Fruit fly (Drosophila melanogaster) whole organism, embryonic: ENCODE data around the gene CG33986.
A peak's percentile ranks its signal among the peaks of the same experiment; 100 is the strongest.

ENCODE experiments used
- Asciz ChIP-seq: fragments of 200-800 bp; sonication (Bioruptor generic); optimal IDR thresholded peaks from 2 replicates; lab custom pipeline; 2017; ENCODE audit warnings: missing biosample characterization, mild to moderate bottlenecking, missing genetic modification characterization, missing genetic modification reagents
- Blimp-1 ChIP-seq: fragments of 200-800 bp; sonication (Bioruptor generic); optimal IDR thresholded peaks from 3 replicates; lab custom pipeline; 2018; ENCODE audit warnings: missing biosample characterization, missing genetic modification characterization, mild to moderate bottlenecking, moderate library complexity, missing genetic modification reagents
- C15 ChIP-seq: fragments of 200-800 bp; sonication (Bioruptor generic); IDR thresholded peaks from 3 replicates; pipeline ENCODE4 v1.3.6; 2022; ENCODE audit warnings: missing biosample characterization, missing genetic modification characterization
- CG10274 ChIP-seq: fragments of 200-800 bp; sonication (Bioruptor generic); optimal IDR thresholded peaks from 3 replicates; lab custom pipeline; 2017; ENCODE audit warnings: missing biosample characterization, mild to moderate bottlenecking, missing genetic modification characterization
- CG10366 ChIP-seq: fragments of 200-800 bp; sonication (Bioruptor generic); IDR thresholded peaks from 2 replicates; pipeline ENCODE4 v1.3.6; 2022; ENCODE audit warnings: missing biosample characterization, missing genetic modification characterization
- CG12155 ChIP-seq: fragments of 200-800 bp; sonication (Bioruptor generic); optimal IDR thresholded peaks from 3 replicates; lab custom pipeline; 2016; ENCODE audit warnings: missing biosample characterization, missing genetic modification characterization
- CG15479 ChIP-seq: fragments of 200-800 bp; sonication (Bioruptor generic); optimal IDR thresholded peaks from 3 replicates; lab custom pipeline; 2019; ENCODE audit warnings: missing biosample characterization, mild to moderate bottlenecking, missing genetic modification characterization, moderate library complexity
- CG15601 ChIP-seq: fragments of 200-800 bp; sonication (Bioruptor generic); optimal IDR thresholded peaks from 3 replicates; lab custom pipeline; 2019; ENCODE audit warnings: missing biosample characterization, mild to moderate bottlenecking, missing genetic modification characterization, moderate library complexity
- CG16813 ChIP-seq: fragments of 200-800 bp; sonication (Bioruptor generic); IDR thresholded peaks from 3 replicates; pipeline ENCODE4 v1.3.6; 2022; ENCODE audit warnings: missing biosample characterization, missing genetic modification characterization; ENCODE audit not compliant: partially characterized antibody
- CG3407 ChIP-seq: fragments of 200-800 bp; sonication (Bioruptor generic); optimal IDR thresholded peaks from 2 replicates; lab custom pipeline; 2018; ENCODE audit warnings: missing biosample characterization, mild to moderate bottlenecking, missing genetic modification characterization
- CG34224 ChIP-seq: fragments of 200-800 bp; sonication (Bioruptor generic); IDR thresholded peaks from 3 replicates; pipeline ENCODE4 v1.3.6; 2022; ENCODE audit warnings: missing biosample characterization, missing genetic modification characterization; ENCODE audit not compliant: partially characterized antibody
- CG4404 ChIP-seq: fragments of 200-800 bp; sonication (Bioruptor generic); IDR thresholded peaks from 2 replicates; pipeline ENCODE4 v1.3.6; 2022; ENCODE audit warnings: missing biosample characterization, missing genetic modification characterization
- CG4854 ChIP-seq: fragments of 200-800 bp; sonication (Bioruptor generic); optimal IDR thresholded peaks from 2 replicates; lab custom pipeline; 2016; ENCODE audit warnings: missing biosample characterization, missing genetic modification characterization, inconsistent platforms
- CG6175 ChIP-seq: fragments of 200-800 bp; sonication (Bioruptor generic); IDR thresholded peaks from 3 replicates; pipeline ENCODE4 v1.3.6; 2022; ENCODE audit warnings: missing biosample characterization, missing genetic modification characterization
- CG6654 ChIP-seq: fragments of 200-800 bp; sonication (Bioruptor generic); optimal IDR thresholded peaks from 2 replicates; lab custom pipeline; 2017; ENCODE audit warnings: missing biosample characterization, mild to moderate bottlenecking, missing genetic modification characterization
- CG7745 ChIP-seq: fragments of 200-800 bp; sonication (Bioruptor generic); optimal IDR thresholded peaks from 2 replicates; lab custom pipeline; 2018; ENCODE audit warnings: missing biosample characterization, mild to moderate bottlenecking, missing genetic modification characterization, moderate library complexity
- CG7786 ChIP-seq: fragments of 200-800 bp; sonication (Bioruptor generic); optimal IDR thresholded peaks from 2 replicates; lab custom pipeline; 2016; ENCODE audit warnings: missing biosample characterization, missing genetic modification characterization
- CTCF ChIP-seq: fragments of 200-800 bp; sonication (Bioruptor generic); optimal IDR thresholded peaks from 2 replicates; lab custom pipeline; 2017; ENCODE audit warnings: missing biosample characterization, mild to moderate bottlenecking, missing genetic modification characterization, moderate library complexity
- H15 ChIP-seq: fragments of 200-800 bp; sonication (Bioruptor generic); IDR thresholded peaks from 3 replicates; pipeline ENCODE4 v1.3.6; 2022; ENCODE audit warnings: missing biosample characterization, missing genetic modification characterization
- Hey ChIP-seq: fragments of 200-800 bp; sonication (Bioruptor generic); optimal IDR thresholded peaks from 3 replicates; lab custom pipeline; 2018; ENCODE audit warnings: missing biosample characterization, mild to moderate bottlenecking, missing genetic modification characterization
- Hr39 ChIP-seq: fragments of >200 bp; optimal IDR thresholded peaks from 2 replicates; lab custom pipeline; 2017
- Kr ChIP-seq: fragments of 200-800 bp; sonication (Bioruptor generic); optimal IDR thresholded peaks from 2 replicates; lab custom pipeline; 2017; ENCODE audit warnings: missing biosample characterization, mild to moderate bottlenecking, missing genetic modification characterization
- Med ChIP-seq: fragments of 200-800 bp; sonication (Bioruptor generic); peaks from one replicate; lab custom pipeline; 2016; ENCODE audit warnings: missing biosample characterization, missing genetic modification characterization, mild to moderate bottlenecking, inconsistent platforms, moderate library complexity
- Ptx1 ChIP-seq: fragments of 200-800 bp; sonication (Bioruptor generic); IDR thresholded peaks from 2 replicates; pipeline ENCODE4 v1.3.6; 2022; ENCODE audit warnings: missing biosample characterization, missing genetic modification characterization
- Side ChIP-seq: fragments of 200-800 bp; sonication (Bioruptor generic); optimal IDR thresholded peaks from 2 replicates; lab custom pipeline; 2016; ENCODE audit warnings: missing biosample characterization, missing genetic modification characterization
- Xrp1 ChIP-seq: fragments of 200-800 bp; sonication (Bioruptor generic); IDR thresholded peaks from 2 replicates; pipeline ENCODE4 v1.3.6; 2022; ENCODE audit warnings: missing biosample characterization, missing genetic modification characterization
- chm ChIP-seq: fragments of 200-800 bp; sonication (Bioruptor generic); IDR thresholded peaks from 2 replicates; pipeline ENCODE4 v1.3.6; 2022; ENCODE audit warnings: missing biosample characterization, missing genetic modification characterization
- cwo ChIP-seq: fragments of 200-800 bp; sonication (Bioruptor generic); optimal IDR thresholded peaks from 3 replicates; lab custom pipeline; 2017; ENCODE audit warnings: missing biosample characterization, missing genetic modification characterization, mild to moderate bottlenecking, moderate library complexity, missing genetic modification reagents
- exex ChIP-seq: fragments of 200-800 bp; sonication (Bioruptor generic); optimal IDR thresholded peaks from 4 replicates; lab custom pipeline; 2018; ENCODE audit warnings: missing biosample characterization, mild to moderate bottlenecking, missing genetic modification characterization, moderate library complexity
- eyg ChIP-seq: fragments of 200-800 bp; sonication (Bioruptor generic); optimal IDR thresholded peaks from 3 replicates; lab custom pipeline; 2016; ENCODE audit warnings: missing biosample characterization, missing genetic modification characterization
- fu2 ChIP-seq: fragments of 200-800 bp; sonication (Bioruptor generic); optimal IDR thresholded peaks from 2 replicates; lab custom pipeline; 2016; ENCODE audit warnings: missing biosample characterization, missing genetic modification characterization
- ham ChIP-seq: fragments of 200-800 bp; sonication (Bioruptor generic); IDR thresholded peaks from 2 replicates; pipeline ENCODE4 v1.3.6; 2022; ENCODE audit warnings: missing biosample characterization, missing genetic modification characterization
- klu ChIP-seq: fragments of 200-800 bp; sonication (Bioruptor generic); IDR thresholded peaks from 2 replicates; pipeline ENCODE4 v1.3.6; 2022; ENCODE audit warnings: missing biosample characterization, missing genetic modification characterization
- knrl ChIP-seq: fragments of 200-800 bp; sonication (Bioruptor generic); IDR thresholded peaks from 3 replicates; pipeline ENCODE4 v1.3.6; 2022; ENCODE audit warnings: missing biosample characterization, missing genetic modification characterization; ENCODE audit not compliant: partially characterized antibody
- mld ChIP-seq: fragments of 200-800 bp; sonication (Bioruptor generic); IDR thresholded peaks from 3 replicates; pipeline ENCODE4 v1.3.6; 2022; ENCODE audit warnings: missing biosample characterization, missing genetic modification characterization; ENCODE audit not compliant: partially characterized antibody
- repo ChIP-seq: fragments of 200-800 bp; sonication (Bioruptor generic); optimal IDR thresholded peaks from 2 replicates; lab custom pipeline; 2016; ENCODE audit warnings: missing biosample characterization, missing genetic modification characterization
- ro ChIP-seq: fragments of 200-800 bp; sonication (Bioruptor generic); IDR thresholded peaks from 2 replicates; pipeline ENCODE4 v1.3.6; 2022; ENCODE audit warnings: missing biosample characterization, missing genetic modification characterization
- run ChIP-seq: fragments of 200-800 bp; sonication (Bioruptor generic); optimal IDR thresholded peaks from 3 replicates; lab custom pipeline; 2018; ENCODE audit warnings: missing biosample characterization, mild to moderate bottlenecking, missing genetic modification characterization
- sens ChIP-seq: fragments of 200-800 bp; sonication (Bioruptor generic); peaks from one replicate; lab custom pipeline; 2016; ENCODE audit warnings: missing biosample characterization, missing genetic modification characterization
- sima ChIP-seq: fragments of 200-800 bp; sonication (Bioruptor generic); optimal IDR thresholded peaks from 2 replicates; lab custom pipeline; 2016; ENCODE audit warnings: missing biosample characterization, missing genetic modification characterization
- stc ChIP-seq: fragments of 200-800 bp; sonication (Bioruptor generic); IDR thresholded peaks from 2 replicates; pipeline ENCODE4 v1.3.6; 2022; ENCODE audit warnings: missing biosample characterization, missing genetic modification characterization
- tin ChIP-seq: fragments of 200-800 bp; sonication (Bioruptor generic); optimal IDR thresholded peaks from 3 replicates; lab custom pipeline; 2016; ENCODE audit warnings: missing biosample characterization, missing genetic modification characterization
- ttk ChIP-seq: fragments of 200-800 bp; sonication (Bioruptor generic); IDR thresholded peaks from 2 replicates; pipeline ENCODE4 v2.1.2; 2022; ENCODE audit warnings: missing biosample characterization, missing genetic modification characterization
- twi ChIP-seq: fragments of 200-800 bp; optimal IDR thresholded peaks from 2 replicates; lab custom pipeline; 2019; ENCODE audit warnings: missing biosample characterization, mild to moderate bottlenecking, missing genetic modification characterization, moderate library complexity
- vvl ChIP-seq: fragments of 200-800 bp; sonication (Bioruptor generic); IDR thresholded peaks from 2 replicates; pipeline ENCODE4 v1.3.6; 2022; ENCODE audit warnings: missing biosample characterization, missing genetic modification characterization
- zen ChIP-seq: fragments of 200-800 bp; sonication (Bioruptor generic); optimal IDR thresholded peaks from 3 replicates; lab custom pipeline; 2018; ENCODE audit warnings: missing biosample characterization, mild to moderate bottlenecking, missing genetic modification characterization, moderate library complexity

CG33986 gene

DNA sequence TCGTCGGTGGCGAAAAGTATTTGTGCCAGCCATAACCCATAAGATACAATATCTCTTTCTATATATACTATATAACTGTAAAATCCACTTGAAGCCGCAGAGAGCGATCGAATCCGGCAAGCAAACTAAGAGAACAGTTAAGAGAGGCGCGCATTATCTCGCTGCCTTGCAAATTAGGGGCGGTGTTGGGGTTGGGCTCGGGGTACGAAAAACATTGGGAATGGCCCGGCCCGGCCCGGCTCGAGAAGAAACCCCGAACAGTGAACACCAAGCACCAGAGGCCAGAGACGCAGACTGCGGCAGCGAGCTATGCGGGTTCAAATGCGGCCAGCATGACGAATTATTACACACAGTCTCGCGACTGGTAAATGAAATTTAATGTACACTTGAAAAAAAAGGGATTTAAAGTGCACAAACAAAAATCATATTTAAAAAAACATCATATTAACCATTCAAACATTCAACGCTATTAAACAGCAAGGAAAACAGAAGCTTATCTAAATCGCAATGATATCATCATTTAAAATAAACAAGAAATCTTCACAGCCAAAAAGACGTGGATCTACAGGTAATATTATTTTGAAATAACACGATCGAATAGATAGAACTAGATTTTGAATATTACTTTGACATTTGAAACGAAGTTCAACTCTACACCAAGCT, 7.4 kb upstream of the CG33986 start (continued):
- TF ChIP-seq Asciz (GFP tag; lab: Kevin White, UChicago) (peak; percentile 6), C15 (GFP tag; lab: Robert Waterston, UW) (0 out of 3 replicates have a peak, but pooled peaks have one; percentile 39), knrl (no peak), Xrp1 (GFP tag; lab: Robert Waterston, UW) (peak; percentile 66), CG4404 (GFP tag; lab: Robert Waterston, UW) (peak; percentile 24; the same call in 1 of the 2 replicates)

dm6 chr3L:15531423-15532325, 6.6 kb upstream of the CG33986 start, which contains the start of gene CG43248:
Gene CG43248, minus strand, starts transcription at chr3L:15531473.
- TF ChIP-seq sima (no peak), sens (peak; percentile 77), stc (GFP tag; lab: Robert Waterston, UW) (no peak), twi (peak; percentile 11), CG7745 (tag; lab: Kevin White, UChicago) (peak; percentile 54), Blimp-1 (GFP tag; lab: Kevin White, UChicago) (peak; percentile 30), tin (GFP tag; lab: Kevin White, UChicago) (no peak), Hey (tag; lab: Kevin White, UChicago) (peak; percentile 21), CG15479 (GFP tag; lab: Kevin White, UChicago) (peak; percentile 42), Med (GFP tag; lab: Kevin White, UChicago) (peak; percentile 11), vvl (GFP tag; lab: Robert Waterston, UW) (peak; percentile 32; the same call in 1 of the 2 replicates), exex (tag; lab: Kevin White, UChicago) (peak; percentile 82), CG6175 (GFP tag; lab: Robert Waterston, UW) (no peak), run (tag; lab: Kevin White, UChicago) (no peak), CG10274 (GFP tag; lab: Kevin White, UChicago) (peak; percentile 61)

DNA sequence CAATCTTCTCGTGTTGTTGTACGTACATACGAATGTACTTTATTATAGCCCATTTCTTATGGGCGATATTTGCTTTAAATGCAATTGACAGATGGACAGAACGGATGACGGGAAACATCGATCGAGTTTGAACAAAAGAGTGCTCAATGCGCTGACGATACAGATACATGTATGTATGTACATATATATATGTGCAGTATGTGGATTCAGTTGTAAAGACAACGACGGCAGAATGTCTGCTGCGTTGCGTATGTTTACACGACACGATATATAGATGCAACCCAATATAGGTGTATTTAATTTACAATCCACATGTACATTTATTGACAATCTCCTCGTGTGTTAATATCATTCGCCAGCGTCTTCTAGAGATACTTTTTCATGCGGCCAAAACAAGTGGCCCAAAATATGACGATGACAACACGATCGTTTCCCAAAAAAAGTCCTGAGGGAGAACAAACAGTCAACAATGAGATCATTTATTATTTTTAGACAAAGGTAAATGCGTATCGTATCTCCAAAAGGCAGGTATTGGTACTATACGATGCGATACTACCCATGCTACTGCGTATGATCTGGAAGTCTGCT, 5.7 kb upstream of the CG33986 start:
- no peak for TF ChIP-seq ro
- no peak for TF ChIP-seq eyg (GFP tag; lab: Kevin White, UChicago)
- TF ChIP-seq CG3407 = peak; percentile 23
- TF ChIP-seq klu (GFP tag; lab: Robert Waterston, UW) = no peak
- no peak for TF ChIP-seq CG4854 (GFP tag; lab: Kevin White, UChicago)
- no peak for TF ChIP-seq CG7786
- peak; percentile 66 for TF ChIP-seq chm (GFP tag; lab: Robert Waterston, UW)
- no peak for TF ChIP-seq CG16813
- no peak for TF ChIP-seq ham (GFP tag; lab: Robert Waterston, UW)
- no peak for TF ChIP-seq zen (tag; lab: Kevin White, UChicago)
- TF ChIP-seq ttk (GFP tag; lab: Robert Waterston, UW) = no peak
- TF ChIP-seq CTCF (GFP tag; lab: Kevin White, UChicago) = no peak
- no peak for TF ChIP-seq CG34224 (GFP tag; lab: Robert Waterston, UW)
- no peak for TF ChIP-seq repo (GFP tag; lab: Kevin White, UChicago)
- TF ChIP-seq Side (GFP tag; lab: Kevin White, UChicago) = no peak
- no peak for TF ChIP-seq fu2 (GFP tag; lab: Kevin White, UChicago)
- TF ChIP-seq Kr (GFP tag; lab: Kevin White, UChicago) = no peak
- no peak for TF ChIP-seq H15 (GFP tag; lab: Robert Waterston, UW)
- TF ChIP-seq Ptx1 (GFP tag; lab: Robert Waterston, UW) = no peak
- no peak for TF ChIP-seq CG6654
- TF ChIP-seq cwo (GFP tag; lab: Kevin White, UChicago) = no peak
- no peak for TF ChIP-seq CG10366 (GFP tag; lab: Robert Waterston, UW)
- TF ChIP-seq Hr39 (lab: Kevin White, UChicago) = no peak
- no peak for TF ChIP-seq mld (GFP tag; lab: Robert Waterston, UW)
- no peak for TF ChIP-seq CG12155
- TF ChIP-seq CG15601 (tag; lab: Kevin White, UChicago) = peak; percentile 45
